Fruit fly (Drosophila melanogaster) whole organism, embryonic: Measurements from ENCODE around the gene CG43332.
A peak's percentile ranks its signal among the peaks of the same experiment; 100 is the strongest.

Experiments used
- Asciz ChIP-seq: fragments of 200-800 bp; sonication (Bioruptor generic); optimal IDR thresholded peaks from 2 replicates; lab custom pipeline; 2017; ENCODE audit warnings: missing biosample characterization, mild to moderate bottlenecking, missing genetic modification characterization, missing genetic modification reagents
- B-H1 ChIP-seq: fragments of 200-800 bp; sonication (Bioruptor generic); IDR thresholded peaks from 3 replicates; pipeline ENCODE4 v1.3.6; 2022; ENCODE audit warnings: missing biosample characterization, missing genetic modification characterization
- CG11247 ChIP-seq: fragments of 200-800 bp; sonication (Bioruptor generic); IDR thresholded peaks from 2 replicates; pipeline ENCODE4 v1.3.6; 2022; ENCODE audit warnings: missing biosample characterization, missing genetic modification characterization
- CG11456 ChIP-seq: fragments of 200-800 bp; sonication (Bioruptor generic); IDR thresholded peaks from 3 replicates; pipeline ENCODE4 v1.3.6; 2022; ENCODE audit warnings: missing biosample characterization, missing genetic modification characterization
- CG11504 ChIP-seq: fragments of 200-800 bp; sonication (Bioruptor generic); optimal IDR thresholded peaks from 3 replicates; lab custom pipeline; 2019; ENCODE audit warnings: missing biosample characterization, mild to moderate bottlenecking, missing genetic modification characterization, moderate library complexity
- CG12071 ChIP-seq: fragments of 200-800 bp; sonication (Bioruptor generic); optimal IDR thresholded peaks from 3 replicates; lab custom pipeline; 2018; ENCODE audit warnings: missing biosample characterization, mild to moderate bottlenecking, missing genetic modification characterization
- CG12236 ChIP-seq: fragments of 200-800 bp; sonication (Bioruptor generic); optimal IDR thresholded peaks from 2 replicates; lab custom pipeline; 2016; ENCODE audit warnings: missing biosample characterization, missing genetic modification characterization
- CG13123 ChIP-seq: fragments of 200-800 bp; sonication (Bioruptor generic); optimal IDR thresholded peaks from 2 replicates; lab custom pipeline; 2016; ENCODE audit warnings: missing biosample characterization, missing genetic modification characterization
- CG16815 ChIP-seq: fragments of 200-800 bp; sonication (Bioruptor generic); optimal IDR thresholded peaks from 3 replicates; lab custom pipeline; 2017; ENCODE audit warnings: missing biosample characterization, mild to moderate bottlenecking, missing genetic modification characterization
- CG18599 ChIP-seq: fragments of 200-800 bp; sonication (Bioruptor generic); optimal IDR thresholded peaks from 3 replicates; lab custom pipeline; 2017; ENCODE audit warnings: missing biosample characterization, missing genetic modification characterization, mild to moderate bottlenecking, moderate library complexity, missing genetic modification reagents
- CG18764 ChIP-seq: fragments of 200-800 bp; sonication (Bioruptor generic); optimal IDR thresholded peaks from 3 replicates; lab custom pipeline; 2016; ENCODE audit warnings: missing biosample characterization, missing genetic modification characterization
- CG2678 ChIP-seq: fragments of 200-800 bp; sonication (Bioruptor generic); optimal IDR thresholded peaks from 3 replicates; lab custom pipeline; 2019; ENCODE audit warnings: missing biosample characterization, mild to moderate bottlenecking, missing genetic modification characterization, moderate library complexity
- CG3407 ChIP-seq: fragments of 200-800 bp; sonication (Bioruptor generic); optimal IDR thresholded peaks from 2 replicates; lab custom pipeline; 2018; ENCODE audit warnings: missing biosample characterization, mild to moderate bottlenecking, missing genetic modification characterization
- CG7839 ChIP-seq: fragments of 200-800 bp; sonication (Bioruptor generic); optimal IDR thresholded peaks from 3 replicates; lab custom pipeline; 2018; ENCODE audit warnings: missing biosample characterization, mild to moderate bottlenecking, missing genetic modification characterization, moderate library complexity
- D19A ChIP-seq: fragments of 200-800 bp; optimal IDR thresholded peaks from 3 replicates; lab custom pipeline; 2019; ENCODE audit warnings: missing biosample characterization, mild to moderate bottlenecking, missing genetic modification characterization, moderate library complexity
- D19B ChIP-seq: fragments of 200-800 bp; sonication (Bioruptor generic); optimal IDR thresholded peaks from 2 replicates; lab custom pipeline; 2017; ENCODE audit warnings: missing biosample characterization, mild to moderate bottlenecking, missing genetic modification characterization
- Deaf1 ChIP-seq: fragments of 200-800 bp; optimal IDR thresholded peaks from 3 replicates; lab custom pipeline; 2019; ENCODE audit warnings: missing biosample characterization, mild to moderate bottlenecking, missing genetic modification characterization, moderate library complexity
- Doc3 ChIP-seq: fragments of 200-800 bp; sonication (Bioruptor generic); IDR thresholded peaks from 3 replicates; pipeline ENCODE4 v1.3.6; 2022; ENCODE audit warnings: missing biosample characterization, missing genetic modification characterization; ENCODE audit not compliant: partially characterized antibody
- Ets65A ChIP-seq: fragments of 200-800 bp; sonication (Bioruptor generic); peaks from one replicate; lab custom pipeline; 2016; ENCODE audit warnings: missing biosample characterization, missing genetic modification characterization
- H15 ChIP-seq: fragments of 200-800 bp; sonication (Bioruptor generic); IDR thresholded peaks from 3 replicates; pipeline ENCODE4 v1.3.6; 2022; ENCODE audit warnings: missing biosample characterization, missing genetic modification characterization
- Hr51 ChIP-seq, 2 experiments: fragments of 200-800 bp; sonication (Bioruptor generic); optimal IDR thresholded peaks; 2 replicates in 1 of 2; 3 replicates in 1 of 2; lab custom pipeline; 2016 to 2018; ENCODE audit warnings: missing biosample characterization in 2 of 2, missing genetic modification characterization in 2 of 2, mild to moderate bottlenecking in 1 of 2, moderate library complexity in 1 of 2
- Trl ChIP-seq, 3 experiments: fragments of >200 bp in 2 of 3; fragments of 200-800 bp in 1 of 3; sonication (Bioruptor generic) in 1 of 3; optimal IDR thresholded peaks; 2 replicates in 1 of 3; 3 replicates in 2 of 3; lab custom pipeline; 2016 to 2017; ENCODE audit warnings: missing biosample characterization in 1 of 3, missing genetic modification characterization in 1 of 3
- Xrp1 ChIP-seq: fragments of 200-800 bp; sonication (Bioruptor generic); IDR thresholded peaks from 2 replicates; pipeline ENCODE4 v1.3.6; 2022; ENCODE audit warnings: missing biosample characterization, missing genetic modification characterization
- cg ChIP-seq: fragments of 200-800 bp; sonication (Bioruptor generic); optimal IDR thresholded peaks from 3 replicates; lab custom pipeline; 2019; ENCODE audit warnings: missing biosample characterization, mild to moderate bottlenecking, missing genetic modification characterization, moderate library complexity
- chinmo ChIP-seq: fragments of 200-800 bp; sonication (Bioruptor generic); IDR thresholded peaks from 4 replicates; pipeline ENCODE4 v1.3.6; 2022; ENCODE audit warnings: missing biosample characterization, missing genetic modification characterization; ENCODE audit not compliant: partially characterized antibody
- dmrt11E ChIP-seq: fragments of 200-800 bp; sonication (Bioruptor generic); optimal IDR thresholded peaks from 3 replicates; lab custom pipeline; 2018; ENCODE audit warnings: missing biosample characterization, mild to moderate bottlenecking, missing genetic modification characterization, moderate library complexity
- dmrt99B ChIP-seq: fragments of 200-800 bp; sonication (Bioruptor generic); optimal IDR thresholded peaks from 2 replicates; lab custom pipeline; 2018; ENCODE audit warnings: missing biosample characterization, mild to moderate bottlenecking, missing genetic modification characterization, moderate library complexity
- fu2 ChIP-seq: fragments of 200-800 bp; sonication (Bioruptor generic); optimal IDR thresholded peaks from 2 replicates; lab custom pipeline; 2016; ENCODE audit warnings: missing biosample characterization, missing genetic modification characterization
- gcm2 ChIP-seq: fragments of 200-800 bp; sonication (Bioruptor generic); optimal IDR thresholded peaks from 2 replicates; lab custom pipeline; 2016; ENCODE audit warnings: missing biosample characterization, missing genetic modification characterization
- gem ChIP-seq: fragments of 200-800 bp; sonication (Bioruptor generic); optimal IDR thresholded peaks from 2 replicates; lab custom pipeline; 2019; ENCODE audit warnings: missing biosample characterization, mild to moderate bottlenecking, missing genetic modification characterization, moderate library complexity
- kay ChIP-seq: fragments of 200-800 bp; sonication (Bioruptor generic); optimal IDR thresholded peaks from 2 replicates; lab custom pipeline; 2016; ENCODE audit warnings: missing biosample characterization, missing genetic modification characterization
- nmo ChIP-seq: fragments of 200-800 bp; sonication (Bioruptor generic); optimal IDR thresholded peaks from 2 replicates; lab custom pipeline; 2018; ENCODE audit warnings: missing biosample characterization, mild to moderate bottlenecking, missing genetic modification characterization, moderate library complexity
- pho ChIP-seq: fragments of 200-800 bp; sonication (Bioruptor generic); optimal IDR thresholded peaks from 2 replicates; lab custom pipeline; 2016; ENCODE audit warnings: missing biosample characterization, missing genetic modification characterization
- pros ChIP-seq: fragments of 200-800 bp; sonication (Bioruptor generic); optimal IDR thresholded peaks from 3 replicates; lab custom pipeline; 2019; ENCODE audit warnings: missing biosample characterization, mild to moderate bottlenecking, missing genetic modification characterization, moderate library complexity
- row ChIP-seq: fragments of 200-800 bp; sonication (Bioruptor generic); IDR thresholded peaks from 3 replicates; pipeline ENCODE4 v1.3.6; 2022; ENCODE audit warnings: missing biosample characterization, missing genetic modification characterization
- scrt ChIP-seq: fragments of 200-800 bp; sonication (Bioruptor generic); optimal IDR thresholded peaks from 2 replicates; lab custom pipeline; 2018; ENCODE audit warnings: missing biosample characterization, mild to moderate bottlenecking, missing genetic modification characterization, moderate library complexity
- sqz ChIP-seq: fragments of 200-800 bp; sonication (Bioruptor generic); optimal IDR thresholded peaks from 3 replicates; lab custom pipeline; 2018; ENCODE audit warnings: missing biosample characterization, mild to moderate bottlenecking, missing genetic modification characterization
- twi ChIP-seq: fragments of 200-800 bp; optimal IDR thresholded peaks from 2 replicates; lab custom pipeline; 2019; ENCODE audit warnings: missing biosample characterization, mild to moderate bottlenecking, missing genetic modification characterization, moderate library complexity
- z ChIP-seq: fragments of 200-800 bp; sonication (Bioruptor generic); IDR thresholded peaks from 3 replicates; pipeline ENCODE4 v1.3.6; 2022; ENCODE audit warnings: missing biosample characterization, missing genetic modification characterization

CG43332 gene

dm6 chr2L:14120689-14121397, 42.2 kb downstream of the CG43332 start:
- TF ChIP-seq twi (no peak), CG11504 (tag; lab: Kevin White, UChicago) (peak; percentile 26), Ets65A (GFP tag; lab: Kevin White, UChicago) (peak; percentile 81), row (peak; percentile 38; the same call in 2 of the 3 replicates), CG12071 (GFP tag; lab: Kevin White, UChicago) (no peak), pho (GFP tag; lab: Kevin White, UChicago) (no peak), CG7839 (tag; lab: Kevin White, UChicago) (peak; percentile 4), D19B (GFP tag; lab: Kevin White, UChicago) (no peak), CG11247 (no peak), sqz (peak; percentile 64), nmo (GFP tag; lab: Kevin White, UChicago) (no peak), Hr51 (GFP tag; optimal IDR thresholded peaks at IDR 0.05; lab: Kevin White, UChicago) (peak in 1 of 2 experiments; percentile 12), dmrt99B (tag; lab: Kevin White, UChicago) (peak; percentile 20), D19A (tag; lab: Kevin White, UChicago) (peak; percentile 76), CG3407 (GFP tag; lab: Kevin White, UChicago) (no peak), CG2678 (tag; lab: Kevin White, UChicago) (peak; percentile 11), pros (GFP tag; lab: Kevin White, UChicago) (peak; percentile 84), gem (tag; lab: Kevin White, UChicago) (peak; percentile 23)

dm6 chr2L:14115976-14116501, 47.0 kb downstream of the CG43332 start:
- peak; percentile 16 to 58 for TF ChIP-seq Trl (optimal IDR thresholded peaks at IDR 0.05; lab: Kevin White, UChicago)
- TF ChIP-seq Trl (GFP tag; optimal IDR thresholded peaks at IDR 0.05; lab: Kevin White, UChicago): no peak
- no peak for TF ChIP-seq Xrp1 (GFP tag; lab: Robert Waterston, UW)
- no peak for TF ChIP-seq CG12236 (GFP tag; lab: Kevin White, UChicago)
- TF ChIP-seq H15 (GFP tag; lab: Robert Waterston, UW): 0 out of 3 replicates have a peak, but pooled peaks have one; percentile 15
- TF ChIP-seq CG16815 (GFP tag; lab: Kevin White, UChicago): no peak
- TF ChIP-seq scrt (GFP tag; lab: Kevin White, UChicago): peak; percentile 98
- no peak for TF ChIP-seq Doc3 (GFP tag; lab: Robert Waterston, UW)
- TF ChIP-seq gem (tag; lab: Kevin White, UChicago): no peak
- TF ChIP-seq twi: no peak
- TF ChIP-seq kay: no peak
- no peak for TF ChIP-seq CG18599 (GFP tag; lab: Kevin White, UChicago)
- TF ChIP-seq z (GFP tag; lab: Robert Waterston, UW): peak; percentile 65; the same call in 2 of the 3 replicates
- TF ChIP-seq CG18764: no peak
- TF ChIP-seq B-H1: no peak
- TF ChIP-seq chinmo (GFP tag; lab: Robert Waterston, UW): 0 out of 4 replicates have a peak, but pooled peaks have one; percentile 19
- peak; percentile 25 for TF ChIP-seq cg (GFP tag; lab: Kevin White, UChicago)
- TF ChIP-seq CG13123 (GFP tag; lab: Kevin White, UChicago): no peak
- peak; percentile 14 for TF ChIP-seq Ets65A (GFP tag; lab: Kevin White, UChicago)
- no peak for TF ChIP-seq pros (GFP tag; lab: Kevin White, UChicago)
- TF ChIP-seq Deaf1 (tag; lab: Kevin White, UChicago): peak; percentile 83
- no peak for TF ChIP-seq CG11456 (GFP tag; lab: Robert Waterston, UW)
- TF ChIP-seq fu2 (GFP tag; lab: Kevin White, UChicago): no peak
- no peak for TF ChIP-seq Asciz
- TF ChIP-seq dmrt11E (tag; lab: Kevin White, UChicago): no peak
- no peak for TF ChIP-seq gcm2
- TF ChIP-seq, all 482 proteins: peak for 8
